Fruit fly (Drosophila melanogaster): ENCODE data around the gene kkv.

The kkv gene

dm6 chr3R:5350393-5350972 is 42.2 kb downstream of the kkv start, which contains the start of gene mtd:
TSS of gene mtd (minus strand) at chr3R:5350443.
- no peak for TF ChIP-seq tj (GFP tag; optimal IDR thresholded peaks at IDR 0.05)
- no peak for TF ChIP-seq CG14711 (tag; optimal IDR thresholded peaks at IDR 0.05)
- TF ChIP-seq CG12768 (GFP tag; optimal IDR thresholded peaks at IDR 0.05): no peak
- no peak for TF ChIP-seq CG7101 (tag; optimal IDR thresholded peaks at IDR 0.05)
- no peak for TF ChIP-seq ovo (GFP tag; optimal IDR thresholded peaks at IDR 0.05)
- TF ChIP-seq CG5204 (GFP tag; optimal IDR thresholded peaks at IDR 0.05): no peak
- TF ChIP-seq cnc (optimal IDR thresholded peaks at IDR 0.05): no peak
- TF ChIP-seq pad (GFP tag; optimal IDR thresholded peaks at IDR 0.05): no peak
- TF ChIP-seq Clk (GFP tag; optimal IDR thresholded peaks at IDR 0.05): no peak

- TF ChIP-seq CG7045 (GFP tag; optimal IDR thresholded peaks at IDR 0.05) (no peak), CG33017 (tag; optimal IDR thresholded peaks at IDR 0.05) (no peak), CG7101 (tag; optimal IDR thresholded peaks at IDR 0.05) (no peak), cnc (optimal IDR thresholded peaks at IDR 0.05) (no peak), Hr96 (GFP tag; optimal IDR thresholded peaks at IDR 0.05) (no peak), CG1620 (GFP tag; optimal IDR thresholded peaks at IDR 0.05) (no peak), CG12768 (GFP tag; optimal IDR thresholded peaks at IDR 0.05) (no peak), Crg-1 (GFP tag; optimal IDR thresholded peaks at IDR 0.05) (no peak), CG5204 (GFP tag; optimal IDR thresholded peaks at IDR 0.05) (no peak), kay (GFP tag; ENCODE audit: borderline replicate concordance) (no peak), ovo (GFP tag; optimal IDR thresholded peaks at IDR 0.05) (no peak)
Measured at dm6 chr3R:5346707-5347323, 45.9 kb downstream of the kkv start.

- TF ChIP-seq cnc (optimal IDR thresholded peaks at IDR 0.05) (no peak), CG14711 (tag; optimal IDR thresholded peaks at IDR 0.05) (no peak), ovo (GFP tag; optimal IDR thresholded peaks at IDR 0.05) (no peak), tj (GFP tag; optimal IDR thresholded peaks at IDR 0.05) (no peak), Hr96 (GFP tag; optimal IDR thresholded peaks at IDR 0.05) (no peak), Clk (GFP tag; optimal IDR thresholded peaks at IDR 0.05) (no peak), Crg-1 (GFP tag; optimal IDR thresholded peaks at IDR 0.05) (no peak), cic (GFP tag; optimal IDR thresholded peaks at IDR 0.05) (no peak), bab1 (GFP tag; optimal IDR thresholded peaks at IDR 0.05) (no peak), toe (GFP tag; optimal IDR thresholded peaks at IDR 0.05) (no peak), CG12768 (GFP tag; optimal IDR thresholded peaks at IDR 0.05) (no peak), CG11617 (GFP tag; optimal IDR thresholded peaks at IDR 0.05) (no peak), pad (GFP tag; optimal IDR thresholded peaks at IDR 0.05) (no peak), CG1620 (GFP tag; optimal IDR thresholded peaks at IDR 0.05) (no peak)
Measured at dm6 chr3R:5331764-5332405, 60.8 kb downstream of the kkv start.

dm6 chr3R:5330338-5330737 is 62.3 kb downstream of the kkv start:
- TF ChIP-seq CG11617 (GFP tag; optimal IDR thresholded peaks at IDR 0.05) (no peak), CG5204 (GFP tag; optimal IDR thresholded peaks at IDR 0.05) (no peak), ovo (GFP tag; optimal IDR thresholded peaks at IDR 0.05) (no peak), cnc (optimal IDR thresholded peaks at IDR 0.05) (no peak), bab1 (GFP tag; optimal IDR thresholded peaks at IDR 0.05) (no peak), CG14711 (tag; optimal IDR thresholded peaks at IDR 0.05) (no peak), toe (GFP tag; optimal IDR thresholded peaks at IDR 0.05) (no peak), Clk (GFP tag; optimal IDR thresholded peaks at IDR 0.05) (no peak), kay (GFP tag; ENCODE audit: borderline replicate concordance) (no peak), cic (GFP tag; optimal IDR thresholded peaks at IDR 0.05) (no peak)
